Worm (Caenorhabditis elegans) whole organism, young adult: ENCODE data around the gene fbxb-81.

Source experiments
- C06A6.2 ChIP-seq: fragments of 200-800 bp; sonication (Bioruptor generic); conservative IDR thresholded peaks from 2 replicates; pipeline ENCODE4 v1.3.6; 2022; ENCODE audit warnings: missing genetic modification characterization, missing compliant biosample characterization
- F23B12.7 ChIP-seq: sonication (generic microtip); optimal IDR thresholded peaks from 2 replicates; lab custom pipeline; 2017; ENCODE audit warnings: missing genetic modification characterization, mild to moderate bottlenecking, missing compliant biosample characterization, antibody characterized with exemption, moderate library complexity; ENCODE audit not compliant: insufficient read depth
- F52B5.7 ChIP-seq: sonication (generic microtip); optimal IDR thresholded peaks from 2 replicates; lab custom pipeline; 2016; ENCODE audit warnings: mild to moderate bottlenecking, missing genetic modification characterization, missing compliant biosample characterization
- K11D2.4 ChIP-seq: fragments of 200-800 bp; sonication (Bioruptor generic); IDR thresholded peaks from 2 replicates; pipeline ENCODE4 v1.3.6; 2022; ENCODE audit warnings: missing genetic modification reagents, missing genetic modification characterization, missing compliant biosample characterization
- T26A5.8 ChIP-seq: sonication (generic microtip); optimal IDR thresholded peaks from 2 replicates; lab custom pipeline; 2016; ENCODE audit warnings: missing genetic modification characterization, missing compliant biosample characterization
- Y53F4B.3 ChIP-seq: fragments of 200-800 bp; sonication (Bioruptor generic); IDR thresholded peaks from 2 replicates; pipeline ENCODE4 v1.3.6; 2022; ENCODE audit warnings: missing genetic modification reagents, missing genetic modification characterization, missing compliant biosample characterization
- Y79H2A.3 ChIP-seq: fragments of 200-800 bp; sonication (Bioruptor generic); conservative IDR thresholded peaks from 2 replicates; pipeline ENCODE4 v1.3.6; 2022; ENCODE audit warnings: missing genetic modification reagents, missing genetic modification characterization, missing compliant biosample characterization
- akir-1 ChIP-seq: fragments of 200-800 bp; sonication (Bioruptor generic); optimal IDR thresholded peaks from 2 replicates; lab custom pipeline; 2018; ENCODE audit warnings: mild to moderate bottlenecking, missing genetic modification characterization, moderate library complexity, missing compliant biosample characterization
- ama-1 ChIP-seq, 3 experiments: fragments of 150-350 bp in 1 of 3; sonication (generic microtip) in 2 of 3; optimal IDR thresholded peaks; 2 replicates each; lab custom pipeline; 2014 to 2018; ENCODE audit warnings: missing biosample characterization in 2 of 3, missing genetic modification characterization in 2 of 3, missing genetic modification reagents in 2 of 3
- aptf-2 ChIP-seq: fragments of 200-800 bp; sonication (Bioruptor generic); conservative IDR thresholded peaks from 2 replicates; pipeline ENCODE4 v1.3.6; 2022; ENCODE audit warnings: missing genetic modification reagents, missing genetic modification characterization, missing compliant biosample characterization
- aptf-3 ChIP-seq: fragments of 200-800 bp; sonication (Bioruptor generic); IDR thresholded peaks from 2 replicates; pipeline ENCODE4 v1.3.6; 2022; ENCODE audit warnings: missing genetic modification characterization, missing compliant biosample characterization
- attf-5 ChIP-seq: fragments of 200-800 bp; sonication (Bioruptor generic); optimal IDR thresholded peaks from 2 replicates; lab custom pipeline; 2018; ENCODE audit warnings: mild to moderate bottlenecking, missing genetic modification characterization, missing compliant biosample characterization
- cebp-1 ChIP-seq, 2 experiments: fragments of 200-800 bp in 1 of 2; sonication (Bioruptor generic) in 1 of 2; sonication (generic microtip) in 1 of 2; IDR thresholded peaks in 1 of 2; optimal IDR thresholded peaks in 1 of 2; 2 replicates each; pipeline versions ENCODE4 v1.3.6 to Lab custom; 2017 to 2022; ENCODE audit warnings: missing compliant biosample characterization in 2 of 2, missing genetic modification characterization in 2 of 2, mild to moderate bottlenecking in 1 of 2, missing genetic modification reagents in 1 of 2, moderate library complexity in 1 of 2
- dox-1 ChIP-seq: fragments of 200-800 bp; sonication (Bioruptor generic); IDR thresholded peaks from 2 replicates; pipeline ENCODE4 v1.3.6; 2022; ENCODE audit warnings: missing genetic modification reagents, missing genetic modification characterization, missing compliant biosample characterization
- egrh-3 ChIP-seq: fragments of 200-800 bp; sonication (Bioruptor generic); IDR thresholded peaks from 2 replicates; pipeline ENCODE4 v1.3.6; 2022; ENCODE audit warnings: missing genetic modification reagents, missing genetic modification characterization, missing compliant biosample characterization
- ekl-4 ChIP-seq: fragments of 200-800 bp; sonication (Bioruptor generic); IDR thresholded peaks from 2 replicates; pipeline ENCODE4 v1.3.6; 2022; ENCODE audit warnings: missing genetic modification reagents, missing genetic modification characterization, missing compliant biosample characterization
- hlh-26 ChIP-seq: fragments of 200-800 bp; sonication (Bioruptor generic); conservative IDR thresholded peaks from 2 replicates; pipeline ENCODE4 v1.3.6; 2022; ENCODE audit warnings: missing genetic modification reagents, missing genetic modification characterization, missing compliant biosample characterization
- lin-26 ChIP-seq: fragments of 200-800 bp; sonication (Bioruptor generic); IDR thresholded peaks from 2 replicates; pipeline ENCODE4 v1.3.6; 2022; ENCODE audit warnings: missing genetic modification reagents, missing genetic modification characterization, missing compliant biosample characterization
- lin-40 ChIP-seq: sonication (generic microtip); optimal IDR thresholded peaks from 2 replicates; lab custom pipeline; 2016; ENCODE audit warnings: missing genetic modification characterization, mild to moderate bottlenecking, missing compliant biosample characterization, missing genotype, missing genetic modification reagents
- lir-1 ChIP-seq: fragments of 200-800 bp; sonication (Bioruptor generic); conservative IDR thresholded peaks from 2 replicates; pipeline ENCODE4 v1.3.6; 2022; ENCODE audit warnings: missing genetic modification reagents, missing genetic modification characterization, missing compliant biosample characterization
- lsl-1 ChIP-seq: fragments of 200-800 bp; sonication (Bioruptor generic); optimal IDR thresholded peaks from 2 replicates; lab custom pipeline; 2018; ENCODE audit warnings: mild to moderate bottlenecking, missing genetic modification characterization, moderate library complexity, missing compliant biosample characterization
- madf-3 ChIP-seq: fragments of 200-800 bp; sonication (Bioruptor generic); IDR thresholded peaks from 2 replicates; pipeline ENCODE4 v1.3.6; 2022; ENCODE audit warnings: missing genetic modification reagents, missing genetic modification characterization, missing compliant biosample characterization
- nhr-179 ChIP-seq: sonication (generic microtip); optimal IDR thresholded peaks from 2 replicates; lab custom pipeline; 2016; ENCODE audit warnings: mild to moderate bottlenecking, missing genetic modification characterization, missing compliant biosample characterization
- nhr-80 ChIP-seq: sonication (generic microtip); optimal IDR thresholded peaks from 2 replicates; lab custom pipeline; 2016; ENCODE audit warnings: missing genetic modification characterization, missing compliant biosample characterization
- pha-4 ChIP-seq: fragments of 150-350 bp; sonication (generic microtip); optimal IDR thresholded peaks from 2 replicates; lab custom pipeline; 2014; ENCODE audit warnings: missing biosample characterization, missing genetic modification reagents, missing genetic modification characterization
- rec-8 ChIP-seq, 2 experiments: sonication (generic microtip); optimal IDR thresholded peaks; 2 replicates each; lab custom pipeline; 2016; ENCODE audit warnings: mild to moderate bottlenecking in 2 of 2, missing genetic modification characterization in 2 of 2, missing genetic modification reagents in 2 of 2, missing genotype in 2 of 2, missing biosample characterization in 1 of 2, missing compliant biosample characterization in 1 of 2, moderate library complexity in 1 of 2
- sea-2 ChIP-seq: fragments of 200-800 bp; sonication (Bioruptor generic); IDR thresholded peaks from 2 replicates; pipeline ENCODE4 v1.3.6; 2022; ENCODE audit warnings: missing genetic modification characterization, missing compliant biosample characterization
- tbp1 ChIP-seq: fragments of 200-800 bp; sonication (Bioruptor generic); optimal IDR thresholded peaks from 2 replicates; lab custom pipeline; 2018; ENCODE audit warnings: mild to moderate bottlenecking, missing genetic modification characterization, missing compliant biosample characterization
- xnd-1 ChIP-seq: sonication (generic microtip); optimal IDR thresholded peaks from 2 replicates; lab custom pipeline; 2016; ENCODE audit warnings: missing genotype, missing genetic modification reagents, missing genetic modification characterization, missing compliant biosample characterization
- ztf-25 ChIP-seq: fragments of 200-800 bp; sonication (Bioruptor generic); IDR thresholded peaks from 2 replicates; pipeline ENCODE4 v1.3.6; 2022; ENCODE audit warnings: missing genetic modification reagents, missing genetic modification characterization, missing compliant biosample characterization

The fbxb-81 gene

DNA sequence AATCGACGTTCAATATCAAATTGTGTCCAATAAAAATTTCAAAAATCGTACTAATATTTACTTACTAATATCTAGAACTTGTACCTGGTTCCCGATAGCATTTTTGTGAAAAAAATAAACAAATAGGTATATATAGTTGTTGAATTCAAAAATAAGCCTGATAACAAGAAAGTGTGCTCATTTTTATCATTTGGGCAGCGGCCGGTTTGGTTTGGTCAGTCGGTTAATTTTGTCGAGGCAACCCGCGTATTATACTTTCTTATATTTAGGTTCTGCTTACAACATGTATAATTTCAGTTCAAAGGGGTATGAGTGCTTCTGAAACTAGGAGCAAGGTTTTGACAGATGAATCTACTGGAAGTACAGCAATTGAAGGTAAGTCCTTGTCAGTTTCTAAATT, 10.4 kb downstream of the fbxb-81 start, which contains the start of the genes nhr-280 and C29F9.2:
TSS of gene nhr-280 (minus strand) at position 101 of the 400 bp plus-strand sequence.
TSS of gene C29F9.2 (plus strand) at position 298 of the 400 bp plus-strand sequence.
- TF ChIP-seq nhr-80 (tag; lab: Kevin White, UChicago) (peak; percentile 1), rec-8 (tag; optimal IDR thresholded peaks at IDR 0.05; lab: Kevin White, UChicago) (no peak), C06A6.2 (GFP tag; lab: Robert Waterston, UW) (no peak), F23B12.7 (no peak), lin-40 (tag; lab: Kevin White, UChicago) (no peak)

DNA sequence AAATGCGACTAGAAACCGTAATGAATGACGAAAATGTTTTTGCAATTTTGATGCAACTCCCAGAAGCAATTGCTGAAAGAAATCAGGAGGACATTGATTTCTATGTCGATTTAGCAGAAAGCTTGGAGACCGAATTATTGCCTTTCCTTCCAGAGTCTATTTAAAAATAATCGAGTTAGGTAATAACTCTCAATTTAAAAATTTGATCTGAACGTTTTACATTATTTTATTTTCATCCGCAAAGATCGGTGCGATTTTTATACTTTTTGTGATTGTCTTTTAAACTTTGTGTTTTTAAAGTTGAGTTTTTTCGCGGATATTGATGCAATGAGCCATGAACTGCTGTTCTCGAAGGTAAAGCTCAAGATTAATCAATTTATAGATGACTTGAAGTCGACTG, 16.5 kb downstream of the fbxb-81 start, which contains the start of gene pals-23:
TSS of gene pals-23 (plus strand) at position 301 of the 400 bp plus-strand sequence.
- TF ChIP-seq T26A5.8 (tag; lab: Kevin White, UChicago) (no peak), lir-1 (no peak), Y53F4B.3 (GFP tag; lab: Robert Waterston, UW) (no peak), F23B12.7 (no peak), tbp1 (GFP tag; lab: Kevin White, UChicago) (no peak), aptf-2 (GFP tag; lab: Robert Waterston, UW) (no peak), nhr-179 (tag; lab: Kevin White, UChicago) (no peak), hlh-26 (GFP tag; lab: Robert Waterston, UW) (no peak), lin-26 (GFP tag; lab: Robert Waterston, UW) (no peak), ekl-4 (GFP tag; lab: Robert Waterston, UW) (no peak), xnd-1 (tag; lab: Kevin White, UChicago) (no peak), lin-40 (tag; lab: Kevin White, UChicago) (no peak), sea-2 (GFP tag; lab: Robert Waterston, UW) (no peak)

DNA sequence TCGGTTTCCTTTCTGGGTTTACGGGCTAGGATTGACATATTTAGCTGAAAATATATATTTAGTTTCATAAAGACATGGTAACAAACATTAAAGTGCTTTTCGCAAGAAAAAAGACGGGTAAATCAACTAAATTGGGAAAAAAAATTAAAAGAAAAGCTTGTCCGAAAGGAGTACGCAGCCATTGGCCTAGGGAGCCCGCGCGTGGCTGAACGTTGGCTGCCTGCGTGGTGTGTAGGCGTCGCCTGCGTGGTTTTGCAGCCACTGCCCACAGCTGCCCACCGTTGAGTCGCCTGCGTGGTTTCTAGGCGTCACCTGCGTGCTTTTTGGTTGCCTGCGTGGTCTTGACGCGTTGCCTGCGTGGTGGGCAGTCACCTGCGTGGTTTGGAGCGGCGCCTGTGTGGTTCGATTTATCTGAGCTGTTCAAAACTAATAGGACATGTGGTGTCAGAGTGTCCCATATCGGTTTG, 19.0 kb downstream of the fbxb-81 start, which contains the start of gene C29F9.12:
TSS of gene C29F9.12 (minus strand) at position 51 of the 467 bp plus-strand sequence.
- TF ChIP-seq egrh-3 (GFP tag; lab: Robert Waterston, UW): 0 out of 2 replicates have a peak, but pooled peaks have one; percentile 24
- TF ChIP-seq dox-1 (GFP tag; lab: Robert Waterston, UW): peak; percentile 52; the same call in 1 of the 2 replicates

DNA sequence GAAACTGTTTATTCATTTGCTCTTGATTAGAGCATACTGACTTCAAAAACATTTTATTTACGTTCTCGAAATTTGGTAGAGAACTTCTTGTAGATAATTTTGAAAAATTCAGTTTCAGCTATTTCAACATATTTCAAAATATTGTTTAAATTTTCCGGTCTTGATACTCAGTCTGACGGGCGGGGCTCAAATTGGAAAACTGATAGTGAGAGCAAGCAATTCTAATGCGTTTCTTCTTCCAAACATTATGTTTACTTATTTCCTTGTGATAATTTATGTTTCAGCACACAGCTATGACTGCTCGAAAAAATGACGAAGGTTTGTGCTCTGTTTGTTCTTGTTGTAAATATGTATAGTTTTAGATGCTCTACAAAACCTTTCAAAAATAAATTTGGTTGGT, 20.8 kb downstream of the fbxb-81 start, which contains the start of gene pals-24:
TSS of gene pals-24 (plus strand) at position 237 of the 400 bp plus-strand sequence.
- TF ChIP-seq dox-1 (GFP tag; lab: Robert Waterston, UW) (peak; percentile 46), cebp-1 (GFP tag; IDR thresholded peaks at IDR 0.05; lab: Robert Waterston, UW) (peak; percentile 74; the same call in 1 of the 2 replicates), cebp-1 (tag; optimal IDR thresholded peaks at IDR 0.05; lab: Kevin White, UChicago) (peak; percentile 76), F52B5.7 (tag; lab: Kevin White, UChicago) (no peak), nhr-80 (tag; lab: Kevin White, UChicago) (peak; percentile 89), akir-1 (GFP tag; lab: Kevin White, UChicago) (no peak), pha-4 (tag; lab: Kevin White, UChicago) (peak; percentile 16), K11D2.4 (GFP tag; lab: Robert Waterston, UW) (no peak), attf-5 (GFP tag; lab: Kevin White, UChicago) (peak; percentile 43)

DNA sequence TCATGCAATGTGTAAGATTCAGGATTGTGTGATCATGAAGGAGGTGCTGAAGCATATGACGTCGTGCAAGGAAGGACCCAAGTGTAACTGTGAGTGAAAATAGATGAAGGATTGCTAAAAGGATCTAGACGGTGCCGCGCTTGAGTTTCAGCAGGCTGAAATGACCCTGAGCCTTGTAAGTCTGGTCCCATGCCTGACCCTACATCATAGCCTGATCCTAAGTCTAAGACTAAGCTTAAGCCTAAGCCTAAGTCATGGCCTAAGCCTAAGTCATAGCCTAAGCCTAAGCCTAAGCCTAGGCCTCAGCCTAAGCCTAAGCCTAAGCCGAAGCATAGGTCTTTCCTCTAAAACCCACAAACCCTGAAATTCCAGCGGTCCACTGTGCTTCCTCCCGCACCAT, 23.2 kb downstream of the fbxb-81 start:
- no peak for TF ChIP-seq dox-1 (GFP tag; lab: Robert Waterston, UW)
- no peak for TF ChIP-seq lir-1
- TF ChIP-seq madf-3 (GFP tag; lab: Robert Waterston, UW): no peak
- TF ChIP-seq Y79H2A.3 (GFP tag; lab: Robert Waterston, UW): no peak
- TF ChIP-seq K11D2.4 (GFP tag; lab: Robert Waterston, UW): no peak
- no peak for TF ChIP-seq lsl-1 (GFP tag; lab: Kevin White, UChicago)
- no peak for TF ChIP-seq ztf-25
- no peak for TF ChIP-seq T26A5.8 (tag; lab: Kevin White, UChicago)
- no peak for TF ChIP-seq aptf-3 (GFP tag; lab: Robert Waterston, UW)
- TF ChIP-seq ama-1 (optimal IDR thresholded peaks at IDR 0.05; lab: Kevin White, UChicago): no peak
- no peak for TF ChIP-seq ama-1 (GFP tag; optimal IDR thresholded peaks at IDR 0.05; lab: Kevin White, UChicago)
